Fruit fly (Drosophila melanogaster) whole organism, embryonic: ENCODE data around the gene Osi2.

Experiments used
- Blimp-1 ChIP-seq: fragments of 200-800 bp; sonication (Bioruptor generic); optimal IDR thresholded peaks from 3 replicates; lab custom pipeline; 2018; ENCODE audit warnings: missing biosample characterization, missing genetic modification characterization, mild to moderate bottlenecking, moderate library complexity, missing genetic modification reagents
- CG10209 ChIP-seq: fragments of 200-800 bp; sonication (Bioruptor generic); optimal IDR thresholded peaks from 3 replicates; lab custom pipeline; 2017; ENCODE audit warnings: missing biosample characterization, mild to moderate bottlenecking, missing genetic modification characterization, missing genetic modification reagents
- CG10979 ChIP-seq: fragments of 200-800 bp; sonication (Bioruptor generic); optimal IDR thresholded peaks from 2 replicates; lab custom pipeline; 2018; ENCODE audit warnings: missing biosample characterization, mild to moderate bottlenecking, missing genetic modification characterization, moderate library complexity
- CG11093 ChIP-seq: fragments of 200-800 bp; sonication (Bioruptor generic); IDR thresholded peaks from 3 replicates; pipeline ENCODE4 v1.3.6; 2022; ENCODE audit warnings: missing biosample characterization, missing genetic modification characterization
- CG11723 ChIP-seq: fragments of 200-800 bp; sonication (Bioruptor generic); optimal IDR thresholded peaks from 2 replicates; lab custom pipeline; 2017; ENCODE audit warnings: missing biosample characterization, mild to moderate bottlenecking, missing genetic modification characterization
- CG12299 ChIP-seq: fragments of 200-800 bp; sonication (Bioruptor generic); optimal IDR thresholded peaks from 2 replicates; lab custom pipeline; 2018; ENCODE audit warnings: missing biosample characterization, mild to moderate bottlenecking, missing genetic modification characterization
- CG13624 ChIP-seq: fragments of 200-800 bp; sonication (Bioruptor generic); optimal IDR thresholded peaks from 2 replicates; lab custom pipeline; 2016; ENCODE audit warnings: missing biosample characterization, missing genetic modification characterization
- CG14965 ChIP-seq: fragments of 200-800 bp; sonication (Bioruptor generic); optimal IDR thresholded peaks from 2 replicates; lab custom pipeline; 2016; ENCODE audit warnings: missing biosample characterization, missing genetic modification characterization, borderline replicate concordance
- CG15601 ChIP-seq: fragments of 200-800 bp; sonication (Bioruptor generic); optimal IDR thresholded peaks from 3 replicates; lab custom pipeline; 2019; ENCODE audit warnings: missing biosample characterization, mild to moderate bottlenecking, missing genetic modification characterization, moderate library complexity
- CG1603 ChIP-seq: fragments of 200-800 bp; sonication (Bioruptor generic); optimal IDR thresholded peaks from 2 replicates; lab custom pipeline; 2019; ENCODE audit warnings: missing biosample characterization, mild to moderate bottlenecking, missing genetic modification characterization, moderate library complexity
- CG16863 ChIP-seq: fragments of 200-800 bp; sonication (Bioruptor generic); optimal IDR thresholded peaks from 3 replicates; lab custom pipeline; 2016; ENCODE audit warnings: missing biosample characterization, missing genetic modification characterization
- CG17328 ChIP-seq: fragments of 200-800 bp; sonication (Bioruptor generic); IDR thresholded peaks from 2 replicates; pipeline ENCODE4 v1.3.6; 2022; ENCODE audit warnings: missing biosample characterization, missing genetic modification characterization
- CG1832 ChIP-seq: fragments of 200-800 bp; sonication (Bioruptor generic); optimal IDR thresholded peaks from 2 replicates; lab custom pipeline; 2017; ENCODE audit warnings: missing biosample characterization, mild to moderate bottlenecking, missing genetic modification characterization, inconsistent platforms
- CG2712 ChIP-seq: fragments of 200-800 bp; optimal IDR thresholded peaks from 3 replicates; lab custom pipeline; 2019; ENCODE audit warnings: missing biosample characterization, mild to moderate bottlenecking, missing genetic modification characterization, moderate library complexity
- CG30020 ChIP-seq: fragments of 200-800 bp; optimal IDR thresholded peaks from 2 replicates; lab custom pipeline; 2019; ENCODE audit warnings: missing biosample characterization, mild to moderate bottlenecking, missing genetic modification characterization, moderate library complexity
- CG32532 ChIP-seq: fragments of 200-800 bp; sonication (Bioruptor generic); IDR thresholded peaks from 2 replicates; pipeline ENCODE4 v1.3.6; 2022; ENCODE audit warnings: missing biosample characterization, missing genetic modification characterization
- CG33213 ChIP-seq: fragments of 200-800 bp; sonication (Bioruptor generic); optimal IDR thresholded peaks from 3 replicates; lab custom pipeline; 2016; ENCODE audit warnings: missing biosample characterization, missing genetic modification characterization
- CG3726 ChIP-seq: fragments of 200-800 bp; sonication (Bioruptor generic); IDR thresholded peaks from 3 replicates; pipeline ENCODE4, ENCODE4 v1.3.6; 2022; ENCODE audit warnings: missing biosample characterization, missing genetic modification characterization
- CG43689 ChIP-seq: fragments of 200-800 bp; sonication (Bioruptor generic); IDR thresholded peaks from 2 replicates; pipeline ENCODE4 v1.3.6; 2022; ENCODE audit warnings: missing biosample characterization, missing genetic modification characterization
- CG4424 ChIP-seq: fragments of 200-800 bp; sonication (Bioruptor generic); optimal IDR thresholded peaks from 3 replicates; lab custom pipeline; 2016; ENCODE audit warnings: missing biosample characterization, missing genetic modification characterization
- CG5180 ChIP-seq: fragments of 200-800 bp; sonication (Bioruptor generic); optimal IDR thresholded peaks from 3 replicates; lab custom pipeline; 2017; ENCODE audit warnings: missing biosample characterization, missing genetic modification characterization, mild to moderate bottlenecking, moderate library complexity, missing genetic modification reagents
- CG6791 ChIP-seq: fragments of 200-800 bp; sonication (Bioruptor generic); IDR thresholded peaks from 3 replicates; pipeline ENCODE4 v1.3.6; 2022; ENCODE audit warnings: missing biosample characterization, missing genetic modification characterization; ENCODE audit not compliant: partially characterized antibody
- CG6813 ChIP-seq: fragments of 200-800 bp; sonication (Bioruptor generic); optimal IDR thresholded peaks from 2 replicates; lab custom pipeline; 2017; ENCODE audit warnings: missing biosample characterization, missing genetic modification characterization, mild to moderate bottlenecking, moderate library complexity, missing genetic modification reagents
- CG7745 ChIP-seq: fragments of 200-800 bp; sonication (Bioruptor generic); optimal IDR thresholded peaks from 2 replicates; lab custom pipeline; 2018; ENCODE audit warnings: missing biosample characterization, mild to moderate bottlenecking, missing genetic modification characterization, moderate library complexity
- CG7987 ChIP-seq: fragments of 200-800 bp; sonication (Bioruptor generic); optimal IDR thresholded peaks from 2 replicates; lab custom pipeline; 2018; ENCODE audit warnings: missing biosample characterization, mild to moderate bottlenecking, missing genetic modification characterization, moderate library complexity
- CG8089 ChIP-seq: fragments of 200-800 bp; sonication (Bioruptor generic); optimal IDR thresholded peaks from 3 replicates; lab custom pipeline; 2016; ENCODE audit warnings: missing biosample characterization, missing genetic modification characterization
- CG8388 ChIP-seq: fragments of 200-800 bp; sonication (Bioruptor generic); optimal IDR thresholded peaks from 2 replicates; lab custom pipeline; 2019; ENCODE audit warnings: missing biosample characterization, mild to moderate bottlenecking, missing genetic modification characterization, moderate library complexity
- CG8478 ChIP-seq: fragments of >200 bp; optimal IDR thresholded peaks from 2 replicates; lab custom pipeline; 2018
- CG8765 ChIP-seq: fragments of 200-800 bp; sonication (Bioruptor generic); IDR thresholded peaks from 2 replicates; pipeline ENCODE4 v1.3.6; 2022; ENCODE audit warnings: missing biosample characterization, missing genetic modification characterization
- CG9932 ChIP-seq: fragments of 200-800 bp; sonication (Bioruptor generic); IDR thresholded peaks from 2 replicates; pipeline ENCODE4 v1.3.6; 2022; ENCODE audit warnings: missing biosample characterization, missing genetic modification characterization
- Chrac-16 ChIP-seq: fragments of 200-800 bp; sonication (Bioruptor generic); optimal IDR thresholded peaks from 3 replicates; lab custom pipeline; 2016; ENCODE audit warnings: missing biosample characterization, missing genetic modification characterization
- D ChIP-seq, 2 experiments: fragments of 200-800 bp in 1 of 2; fragments of >200 bp in 1 of 2; sonication (Bioruptor generic) in 1 of 2; optimal IDR thresholded peaks; 2 replicates in 1 of 2; 3 replicates in 1 of 2; lab custom pipeline; 2017; ENCODE audit warnings: mild to moderate bottlenecking in 1 of 2, missing biosample characterization in 1 of 2, missing genetic modification characterization in 1 of 2, missing genetic modification reagents in 1 of 2
- Elba2 ChIP-seq: fragments of 200-800 bp; sonication (Bioruptor generic); optimal IDR thresholded peaks from 3 replicates; lab custom pipeline; 2016; ENCODE audit warnings: missing biosample characterization, missing genetic modification characterization
- Meics ChIP-seq: fragments of 200-800 bp; sonication (Bioruptor generic); optimal IDR thresholded peaks from 2 replicates; lab custom pipeline; 2017; ENCODE audit warnings: missing biosample characterization, mild to moderate bottlenecking, missing genetic modification characterization
- Oli ChIP-seq: fragments of 200-800 bp; sonication (Bioruptor generic); optimal IDR thresholded peaks from 2 replicates; lab custom pipeline; 2018; ENCODE audit warnings: missing biosample characterization, mild to moderate bottlenecking, missing genetic modification characterization, moderate library complexity
- Sox100B ChIP-seq: fragments of 200-800 bp; sonication (Bioruptor generic); optimal IDR thresholded peaks from 3 replicates; lab custom pipeline; 2018; ENCODE audit warnings: missing biosample characterization, mild to moderate bottlenecking, missing genetic modification characterization
- Spps ChIP-seq: fragments of 200-800 bp; sonication (Bioruptor generic); optimal IDR thresholded peaks from 2 replicates; lab custom pipeline; 2018; ENCODE audit warnings: missing biosample characterization, mild to moderate bottlenecking, missing genetic modification characterization
- ase ChIP-seq: fragments of 200-800 bp; sonication (Bioruptor generic); IDR thresholded peaks from 3 replicates; pipeline ENCODE4 v1.3.6; 2022; ENCODE audit warnings: missing biosample characterization, missing genetic modification characterization
- ato ChIP-seq: fragments of 200-800 bp; sonication (Bioruptor generic); IDR thresholded peaks from 2 replicates; pipeline ENCODE4 v1.3.6; 2022; ENCODE audit warnings: missing biosample characterization, missing genetic modification characterization; ENCODE audit not compliant: partially characterized antibody
- chm ChIP-seq: fragments of 200-800 bp; sonication (Bioruptor generic); IDR thresholded peaks from 2 replicates; pipeline ENCODE4 v1.3.6; 2022; ENCODE audit warnings: missing biosample characterization, missing genetic modification characterization
- crol ChIP-seq: fragments of 200-800 bp; sonication (Bioruptor generic); IDR thresholded peaks from 2 replicates; pipeline ENCODE4 v1.3.6; 2022; ENCODE audit warnings: missing biosample characterization, missing genetic modification characterization
- gem ChIP-seq: fragments of 200-800 bp; sonication (Bioruptor generic); optimal IDR thresholded peaks from 2 replicates; lab custom pipeline; 2019; ENCODE audit warnings: missing biosample characterization, mild to moderate bottlenecking, missing genetic modification characterization, moderate library complexity
- gsb-n ChIP-seq: fragments of 200-800 bp; sonication (Bioruptor generic); optimal IDR thresholded peaks from 3 replicates; lab custom pipeline; 2018; ENCODE audit warnings: missing biosample characterization, mild to moderate bottlenecking, missing genetic modification characterization
- lbe ChIP-seq: fragments of 200-800 bp; sonication (Bioruptor generic); optimal IDR thresholded peaks from 2 replicates; lab custom pipeline; 2016; ENCODE audit warnings: missing biosample characterization, mild to moderate bottlenecking, missing genetic modification characterization
- lmd ChIP-seq: fragments of 200-800 bp; sonication (Bioruptor generic); IDR thresholded peaks from 2 replicates; pipeline ENCODE4 v1.3.6; 2022; ENCODE audit warnings: missing biosample characterization, missing genetic modification characterization
- oc ChIP-seq: fragments of 200-800 bp; sonication (Bioruptor generic); optimal IDR thresholded peaks from 2 replicates; lab custom pipeline; 2018; ENCODE audit warnings: missing biosample characterization, mild to moderate bottlenecking, missing genetic modification characterization, moderate library complexity
- pho ChIP-seq: fragments of 200-800 bp; sonication (Bioruptor generic); optimal IDR thresholded peaks from 2 replicates; lab custom pipeline; 2016; ENCODE audit warnings: missing biosample characterization, missing genetic modification characterization
- row ChIP-seq: fragments of 200-800 bp; sonication (Bioruptor generic); IDR thresholded peaks from 3 replicates; pipeline ENCODE4 v1.3.6; 2022; ENCODE audit warnings: missing biosample characterization, missing genetic modification characterization
- run ChIP-seq: fragments of 200-800 bp; sonication (Bioruptor generic); optimal IDR thresholded peaks from 3 replicates; lab custom pipeline; 2018; ENCODE audit warnings: missing biosample characterization, mild to moderate bottlenecking, missing genetic modification characterization
- slbo ChIP-seq: fragments of 200-800 bp; sonication (Bioruptor generic); IDR thresholded peaks from 2 replicates; pipeline ENCODE4 v1.3.6; 2022; ENCODE audit warnings: missing biosample characterization, missing genetic modification characterization

Osi2 gene

DNA sequence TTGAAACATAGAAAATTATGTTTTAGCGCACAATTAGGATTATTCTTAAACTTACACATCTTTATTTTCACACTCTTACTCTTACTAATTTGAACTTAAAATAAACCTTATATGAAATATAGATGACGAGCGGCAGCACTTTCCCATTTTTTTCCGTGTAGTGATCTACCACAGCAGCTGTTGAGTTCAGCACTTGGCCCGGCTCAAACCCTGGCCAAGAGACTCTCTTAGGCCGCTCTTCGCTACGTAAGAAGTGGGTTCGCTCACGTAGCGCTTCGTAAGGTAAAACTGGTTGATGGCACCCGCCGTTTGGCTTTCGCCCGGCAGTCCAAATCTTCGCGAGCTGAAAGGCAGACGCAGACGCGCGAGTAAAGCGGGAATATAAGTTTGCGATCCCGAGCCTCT is 10.7 kb upstream of the Osi2 start, which contains the start of gene Osi24 (continued):
- no peak for TF ChIP-seq Spps (tag; lab: Kevin White, UChicago)
- peak; percentile 55 for TF ChIP-seq oc (tag; lab: Kevin White, UChicago)
- TF ChIP-seq Meics (GFP tag; lab: Kevin White, UChicago), result peak; percentile 33
- TF ChIP-seq CG1832, result no peak
- TF ChIP-seq ase (GFP tag; lab: Robert Waterston, UW), result peak; percentile 45; the same call in 1 of the 3 replicates
- TF ChIP-seq CG13624 (GFP tag; lab: Kevin White, UChicago), result peak; percentile 29
- TF ChIP-seq CG8388, result peak; percentile 51
- TF ChIP-seq CG9932, result peak; percentile 49; the same call in 1 of the 2 replicates
- TF ChIP-seq CG11723, result peak; percentile 27
- TF ChIP-seq gem (tag; lab: Kevin White, UChicago), result peak; percentile 75
- peak; percentile 54 for TF ChIP-seq gsb-n
- peak; percentile 14 for TF ChIP-seq run (tag; lab: Kevin White, UChicago)
- TF ChIP-seq Chrac-16, result peak; percentile 22
- TF ChIP-seq CG33213, result peak; percentile 3
- peak; percentile 52 for TF ChIP-seq lmd
- TF ChIP-seq Elba2 (GFP tag; lab: Kevin White, UChicago), result no peak
- no peak for TF ChIP-seq CG8478 (lab: Kevin White, UChicago)
- TF ChIP-seq CG6813 (GFP tag; lab: Kevin White, UChicago), result peak; percentile 18
- peak; percentile 69; the same call in 2 of the 3 replicates for TF ChIP-seq row (GFP tag; lab: Robert Waterston, UW)
- no peak for TF ChIP-seq lbe (GFP tag; lab: Kevin White, UChicago)
- peak; percentile 8 for TF ChIP-seq CG4424
- TF ChIP-seq CG7745 (tag; lab: Kevin White, UChicago), result no peak
- TF ChIP-seq CG15601 (tag; lab: Kevin White, UChicago), result peak; percentile 15
- no peak for TF ChIP-seq CG12299 (tag; lab: Kevin White, UChicago)
- TF ChIP-seq CG10979 (tag; lab: Kevin White, UChicago), result peak; percentile 60
- TF ChIP-seq CG5180 (GFP tag; lab: Kevin White, UChicago), result peak; percentile 24
- no peak for TF ChIP-seq CG14965 (GFP tag; lab: Kevin White, UChicago)
- TF ChIP-seq CG8089 (GFP tag; lab: Kevin White, UChicago), result no peak
- 0 out of 2 replicates have a peak, but pooled peaks have one; percentile 37 for TF ChIP-seq CG43689 (GFP tag; lab: Robert Waterston, UW)
- peak; percentile 60 for TF ChIP-seq slbo (GFP tag; lab: Robert Waterston, UW)
- TF ChIP-seq CG6791 (GFP tag; lab: Robert Waterston, UW), result no peak
- peak; percentile 51; the same call in 1 of the 2 replicates for TF ChIP-seq chm (GFP tag; lab: Robert Waterston, UW)
- TF ChIP-seq CG3726, result peak; percentile 64; the same call in 2 of the 3 replicates
- TF ChIP-seq CG7987 (GFP tag; lab: Kevin White, UChicago), result no peak
- TF ChIP-seq CG16863 (GFP tag; lab: Kevin White, UChicago), result peak; percentile 35
- peak; percentile 73 for TF ChIP-seq CG2712 (tag; lab: Kevin White, UChicago)
- TF ChIP-seq CG8765 (GFP tag; lab: Robert Waterston, UW), result no peak
- TF ChIP-seq Blimp-1 (GFP tag; lab: Kevin White, UChicago), result peak; percentile 62
- TF ChIP-seq CG10209 (GFP tag; lab: Kevin White, UChicago), result peak; percentile 28
- peak; percentile 0 for TF ChIP-seq pho (GFP tag; lab: Kevin White, UChicago)
- 0 out of 3 replicates have a peak, but pooled peaks have one; percentile 13 for TF ChIP-seq CG11093 (GFP tag; lab: Robert Waterston, UW)
- no peak for TF ChIP-seq ato (GFP tag; lab: Robert Waterston, UW)
- peak; percentile 42; the same call in 1 of the 2 replicates for TF ChIP-seq CG32532
- peak; percentile 67 for TF ChIP-seq CG17328 (GFP tag; lab: Robert Waterston, UW)
- TF ChIP-seq CG30020 (tag; lab: Kevin White, UChicago), result no peak
- TF ChIP-seq Oli (tag; lab: Kevin White, UChicago), result peak; percentile 64
- no peak for TF ChIP-seq crol (GFP tag; lab: Robert Waterston, UW)
- peak; percentile 74 for TF ChIP-seq CG1603 (tag; lab: Kevin White, UChicago)
- no peak for TF ChIP-seq D (optimal IDR thresholded peaks at IDR 0.05; lab: Kevin White, UChicago)
- no peak for TF ChIP-seq D (GFP tag; optimal IDR thresholded peaks at IDR 0.05; lab: Kevin White, UChicago)
- peak; percentile 29 for TF ChIP-seq Sox100B (GFP tag; lab: Kevin White, UChicago)
